Worm (Caenorhabditis elegans): ENCODE data around the gene F36A4.5.
"Not testable (repeated sequence)": the region's sequence is repeated elsewhere in the genome, so short reads cannot be mapped to it uniquely, and the experiment has no call there.

Gene F36A4.5

ce11 chrIV:4312394-4312793 lies 47.1 kb downstream of the F36A4.5 start:
- TF ChIP-seq set-16 (GFP tag; IDR thresholded peaks at IDR 0.05) = peak; percentile 92

- TF ChIP-seq set-16 (GFP tag; IDR thresholded peaks at IDR 0.05) = peak; percentile 93
- 0 out of 2 replicates have a peak, but pooled peaks have one; percentile 23 for TF ChIP-seq pha-4 (GFP tag; IDR thresholded peaks at IDR 0.05)
- not testable (repeated sequence) for TF ChIP-seq pha-4 (tag; optimal IDR thresholded peaks at IDR 0.05)
Observed at ce11 chrIV:4313144-4313543, 47.8 kb downstream of the F36A4.5 start.
